Worm (Caenorhabditis elegans) whole organism, L4/young adult: ENCODE data around the gene frpr-15.

Source experiments
- W03F9.2 ChIP-seq: fragments of 150-350 bp; optimal IDR thresholded peaks from 2 replicates; lab custom pipeline; 2014; ENCODE audit warnings: missing biosample characterization, missing genetic modification characterization
- dao-5 ChIP-seq: sonication (generic microtip); optimal IDR thresholded peaks from 2 replicates; lab custom pipeline; 2016; ENCODE audit warnings: missing genotype, missing genetic modification characterization, moderate library complexity, missing compliant biosample characterization
- him-1 ChIP-seq: sonication (generic microtip); optimal IDR thresholded peaks from 2 replicates; lab custom pipeline; 2016; ENCODE audit warnings: missing genotype, missing genetic modification reagents, missing genetic modification characterization, missing compliant biosample characterization

DNA sequence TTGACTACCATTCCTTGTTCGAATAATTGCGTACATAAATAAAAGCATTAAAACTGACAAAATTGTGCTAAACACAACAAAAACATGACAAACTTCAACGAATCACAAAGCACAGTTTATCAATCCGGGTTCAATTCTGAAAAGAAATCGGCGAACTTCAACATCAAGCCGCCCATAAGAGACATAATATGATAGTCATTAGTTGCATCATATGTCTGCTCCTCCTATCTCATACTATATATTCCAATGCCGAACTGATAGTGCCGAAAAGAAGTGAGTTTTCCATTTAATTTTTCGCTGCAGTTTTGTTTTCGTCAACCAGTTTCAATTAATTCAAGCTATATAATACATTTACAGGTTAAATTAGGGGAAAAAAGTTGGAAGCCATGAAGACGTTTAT lies 61.8 kb downstream of the frpr-15 start, which contains the start of gene hrg-7:
- TF ChIP-seq him-1 = no peak
- no peak for TF ChIP-seq dao-5 (tag; lab: Kevin White, UChicago)
- TF ChIP-seq W03F9.2 (tag; lab: Kevin White, UChicago) = no peak
